Worm (Caenorhabditis elegans): Measurements from ENCODE around the gene K12H4.7.

ce11 chrIII:8047412-8047811 lies 3.5 kb downstream of the K12H4.7 start, which contains the start of gene K12H4.2:
- TF ChIP-seq M03D4.4 (tag; optimal IDR thresholded peaks at IDR 0.05): no peak
- no peak for TF ChIP-seq unc-39 (tag; optimal IDR thresholded peaks at IDR 0.05)
- no peak for TF ChIP-seq drap-1 (GFP tag; optimal IDR thresholded peaks at IDR 0.05)
- TF ChIP-seq ham-2 (GFP tag; optimal IDR thresholded peaks at IDR 0.05): no peak
- TF ChIP-seq lin-13 (tag; optimal IDR thresholded peaks at IDR 0.05): no peak
- TF ChIP-seq lsy-2 (tag; optimal IDR thresholded peaks at IDR 0.05): no peak
- TF ChIP-seq ceh-83 (GFP tag; optimal IDR thresholded peaks at IDR 0.05): no peak
- no peak for TF ChIP-seq pha-4 (tag; optimal IDR thresholded peaks at IDR 0.05)
- TF ChIP-seq nhr-76 (tag; optimal IDR thresholded peaks at IDR 0.05): no peak
- TF ChIP-seq blmp-1 (tag; optimal IDR thresholded peaks at IDR 0.05): no peak
- TF ChIP-seq tbx-8 (GFP tag; optimal IDR thresholded peaks at IDR 0.05): no peak
- TF ChIP-seq ceh-43 (GFP tag; optimal IDR thresholded peaks at IDR 0.05): no peak

Measured in whole organism, mixed stage, embryonic.